Worm (Caenorhabditis elegans) whole organism, L4 larva: ENCODE results near the gene F58E2.4.

ENCODE experiments used
- F44E2.7 ChIP-seq: fragments of 200-800 bp; sonication (Bioruptor generic); IDR thresholded peaks from 2 replicates; pipeline ENCODE4 v2.1.2; 2022; ENCODE audit warnings: missing genetic modification characterization, missing compliant biosample characterization
- ZK337.2 ChIP-seq: fragments of 200-800 bp; sonication (Bioruptor generic); IDR thresholded peaks from 2 replicates; pipeline ENCODE4 v1.3.6; 2022; ENCODE audit warnings: missing genetic modification reagents, missing genetic modification characterization, missing compliant biosample characterization
- ama-1 ChIP-seq: fragments of 150-350 bp; optimal IDR thresholded peaks from 2 replicates; lab custom pipeline; 2014; ENCODE audit warnings: inconsistent platforms, mixed read lengths
- daf-12 ChIP-seq: fragments of 150-350 bp; optimal IDR thresholded peaks from 2 replicates; lab custom pipeline; 2014; ENCODE audit warnings: missing biosample characterization, missing genetic modification reagents, missing genetic modification characterization
- egl-27 ChIP-seq: sonication (generic microtip); optimal IDR thresholded peaks from 3 replicates; lab custom pipeline; 2017; ENCODE audit warnings: missing biosample characterization, missing genetic modification reagents, missing genetic modification characterization
- lin-29 ChIP-seq: fragments of 200-800 bp; sonication (Bioruptor generic); IDR thresholded peaks from 2 replicates; pipeline ENCODE4 v1.3.6; 2022; ENCODE audit warnings: missing genetic modification reagents, missing genetic modification characterization, missing compliant biosample characterization
- lin-39 ChIP-seq: fragments of 150-350 bp; optimal IDR thresholded peaks from 2 replicates; lab custom pipeline; 2014; ENCODE audit warnings: missing biosample characterization, missing genetic modification reagents, missing genetic modification characterization
- nhr-28 ChIP-seq: fragments of 150-350 bp; optimal IDR thresholded peaks from 2 replicates; lab custom pipeline; 2014; ENCODE audit warnings: missing biosample characterization, missing genetic modification characterization
- nhr-41 ChIP-seq: fragments of 200-800 bp; sonication (Bioruptor generic); IDR thresholded peaks from 2 replicates; pipeline ENCODE4 v1.3.6; 2022; ENCODE audit warnings: missing genetic modification reagents, missing genetic modification characterization, missing compliant biosample characterization
- nhr-77 ChIP-seq: fragments of 150-350 bp; optimal IDR thresholded peaks from 2 replicates; lab custom pipeline; 2014; ENCODE audit warnings: missing biosample characterization, missing genetic modification characterization
- pha-4 ChIP-seq, 2 experiments: fragments of 150-350 bp in 1 of 2; fragments of 200-800 bp in 1 of 2; sonication (Bioruptor generic) in 1 of 2; IDR thresholded peaks in 1 of 2; optimal IDR thresholded peaks in 1 of 2; 2 replicates each; pipeline versions ENCODE4 v1.3.6 to Lab custom; 2014 to 2022; ENCODE audit warnings: missing genetic modification characterization in 2 of 2, missing genetic modification reagents in 2 of 2, missing biosample characterization in 1 of 2, missing compliant biosample characterization in 1 of 2
- unc-130 ChIP-seq: sonication (generic microtip); optimal IDR thresholded peaks from 2 replicates; lab custom pipeline; 2016; ENCODE audit warnings: missing genetic modification reagents, missing genetic modification characterization, missing compliant biosample characterization
- vab-7 ChIP-seq: fragments of 200-800 bp; sonication (Bioruptor generic); IDR thresholded peaks from 2 replicates; pipeline ENCODE4 v1.3.6; 2022; ENCODE audit warnings: missing genetic modification reagents, missing genetic modification characterization, missing compliant biosample characterization
- zip-11 ChIP-seq: fragments of 200-800 bp; sonication (Bioruptor generic); IDR thresholded peaks from 2 replicates; pipeline ENCODE4 v1.3.6; 2022; ENCODE audit warnings: missing genetic modification characterization, missing compliant biosample characterization

DNA sequence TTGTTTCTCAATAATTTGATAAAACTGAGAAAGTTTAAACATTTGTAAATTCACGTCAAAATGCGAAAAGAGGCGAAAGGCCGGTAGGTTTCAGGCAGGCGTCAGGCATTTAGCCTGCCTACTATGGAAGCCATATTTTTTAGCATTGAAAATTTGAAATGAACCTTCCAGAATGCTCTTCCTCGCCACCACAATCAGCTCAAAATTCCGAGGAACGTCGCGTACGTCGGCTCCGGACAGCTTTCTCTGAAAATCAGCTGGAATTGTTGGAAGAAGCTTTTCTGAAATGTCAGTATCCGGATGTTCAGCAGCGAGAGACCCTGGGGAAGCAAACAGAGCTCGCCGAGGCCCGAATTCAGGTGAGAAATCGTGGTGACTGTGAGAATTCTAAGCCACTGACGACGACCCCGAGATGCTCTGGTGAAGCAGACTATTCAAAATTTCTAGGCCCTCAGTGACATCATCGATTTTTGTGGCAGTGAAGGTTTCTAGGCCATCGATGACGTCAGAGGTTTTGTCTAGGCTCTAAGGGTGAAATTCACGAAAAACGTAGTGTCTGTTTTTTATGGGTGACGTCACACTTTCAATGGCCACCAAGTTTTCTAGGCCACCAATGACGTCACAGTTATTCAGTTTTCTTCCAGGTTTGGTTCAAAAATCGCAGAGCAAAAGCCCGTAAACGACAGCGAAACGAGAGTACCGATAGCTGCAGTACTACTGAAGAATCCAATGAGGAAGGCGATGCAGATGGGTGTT is 39.0 kb downstream of the F58E2.4 start:
- TF ChIP-seq nhr-28 (no peak), nhr-41 (GFP tag; lab: Robert Waterston, UW) (no peak), vab-7 (no peak), ama-1 (lab: Kevin White, UChicago) (no peak), lin-39 (tag; lab: Kevin White, UChicago) (no peak), F44E2.7 (GFP tag; lab: Robert Waterston, UW) (no peak), egl-27 (tag; lab: Kevin White, UChicago) (no peak), pha-4 (GFP tag; IDR thresholded peaks at IDR 0.05; lab: Robert Waterston, UW) (no peak), pha-4 (tag; optimal IDR thresholded peaks at IDR 0.05; lab: Kevin White, UChicago) (no peak), lin-29 (no peak), nhr-77 (no peak), zip-11 (GFP tag; lab: Robert Waterston, UW) (no peak), daf-12 (tag; lab: Kevin White, UChicago) (no peak), ZK337.2 (GFP tag; lab: Robert Waterston, UW) (no peak), unc-130 (GFP tag; lab: Kevin White, UChicago) (no peak)
